Worm (Caenorhabditis elegans) whole organism, L2 larva: ENCODE measurements around the gene K07H8.5.

ENCODE experiments used
- C34F6.9 ChIP-seq: fragments of 150-350 bp; optimal IDR thresholded peaks from 2 replicates; lab custom pipeline; 2014; ENCODE audit warnings: missing biosample characterization, missing genetic modification characterization
- F13H6.1 ChIP-seq: sonication (generic microtip); optimal IDR thresholded peaks from 2 replicates; lab custom pipeline; 2016; ENCODE audit warnings: missing genetic modification characterization, missing compliant biosample characterization
- R02D3.7 ChIP-seq: fragments of 150-350 bp; optimal IDR thresholded peaks from 2 replicates; lab custom pipeline; 2014; ENCODE audit warnings: missing biosample characterization, missing genetic modification characterization
- Y55F3AM.14 ChIP-seq: fragments of 200-800 bp; sonication (Bioruptor generic); optimal IDR thresholded peaks from 2 replicates; lab custom pipeline; 2018; ENCODE audit warnings: mild to moderate bottlenecking, missing genetic modification characterization, missing compliant biosample characterization
- alr-1 ChIP-seq: fragments of 150-350 bp; optimal IDR thresholded peaks from 2 replicates; lab custom pipeline; 2014; ENCODE audit warnings: missing biosample characterization, missing genetic modification characterization
- aly-2 ChIP-seq: fragments of 150-350 bp; optimal IDR thresholded peaks from 2 replicates; lab custom pipeline; 2014; ENCODE audit warnings: missing biosample characterization, missing genetic modification characterization
- ama-1 ChIP-seq: fragments of 150-350 bp; optimal IDR thresholded peaks from 2 replicates; lab custom pipeline; 2018; ENCODE audit warnings: inconsistent platforms
- blmp-1 ChIP-seq: sonication (generic microtip); optimal IDR thresholded peaks from 2 replicates; lab custom pipeline; 2017; ENCODE audit warnings: missing genetic modification characterization, mild to moderate bottlenecking, missing compliant biosample characterization, antibody characterized with exemption, moderate library complexity; ENCODE audit not compliant: insufficient read depth
- ceh-16 ChIP-seq: fragments of 150-350 bp; optimal IDR thresholded peaks from 2 replicates; lab custom pipeline; 2014; ENCODE audit warnings: missing biosample characterization, missing genetic modification characterization
- ceh-82 ChIP-seq: fragments of 150-350 bp; optimal IDR thresholded peaks from 2 replicates; lab custom pipeline; 2014; ENCODE audit warnings: missing biosample characterization, missing genetic modification characterization
- crh-2 ChIP-seq: sonication (generic microtip); optimal IDR thresholded peaks from 2 replicates; lab custom pipeline; 2017; ENCODE audit warnings: missing biosample characterization, missing genetic modification characterization
- dmd-4 ChIP-seq: sonication (generic microtip); optimal IDR thresholded peaks from 2 replicates; lab custom pipeline; 2017; ENCODE audit warnings: missing biosample characterization, missing genetic modification characterization
- egl-27 ChIP-seq: sonication (generic microtip); optimal IDR thresholded peaks from 3 replicates; lab custom pipeline; 2017; ENCODE audit warnings: missing biosample characterization, missing genetic modification reagents, missing genetic modification characterization
- elt-1 ChIP-seq: fragments of 150-350 bp; optimal IDR thresholded peaks from 2 replicates; lab custom pipeline; 2014; ENCODE audit warnings: missing biosample characterization, missing genetic modification characterization
- elt-3 ChIP-seq: sonication (generic microtip); optimal IDR thresholded peaks from 2 replicates; lab custom pipeline; 2017; ENCODE audit warnings: missing biosample characterization, missing genetic modification characterization
- fos-1 ChIP-seq: fragments of 150-350 bp; optimal IDR thresholded peaks from 2 replicates; lab custom pipeline; 2014; ENCODE audit warnings: missing biosample characterization, missing genetic modification characterization
- lin-11 ChIP-seq: fragments of 150-350 bp; sonication (generic microtip); optimal IDR thresholded peaks from 2 replicates; lab custom pipeline; 2014; ENCODE audit warnings: missing biosample characterization, missing genetic modification characterization, inconsistent platforms, mixed read lengths
- lin-39 ChIP-seq: fragments of 150-350 bp; optimal IDR thresholded peaks from 2 replicates; lab custom pipeline; 2014; ENCODE audit warnings: missing biosample characterization, missing genetic modification reagents, missing genetic modification characterization
- lsy-2 ChIP-seq, 2 experiments: fragments of 150-350 bp in 1 of 2; sonication (generic microtip) in 1 of 2; optimal IDR thresholded peaks; 2 replicates each; lab custom pipeline; 2014 to 2017; ENCODE audit warnings: missing biosample characterization in 2 of 2, missing genetic modification characterization in 2 of 2
- mbf-1 ChIP-seq: sonication (generic microtip); optimal IDR thresholded peaks from 2 replicates; lab custom pipeline; 2017; ENCODE audit warnings: missing biosample characterization, missing genetic modification characterization
- mdl-1 ChIP-seq, 2 experiments: fragments of 150-350 bp in 1 of 2; sonication (generic microtip) in 1 of 2; optimal IDR thresholded peaks; 2 replicates each; lab custom pipeline; 2017; ENCODE audit warnings: missing biosample characterization in 2 of 2, missing genetic modification characterization in 2 of 2
- nhr-10 ChIP-seq: sonication (generic microtip); optimal IDR thresholded peaks from 2 replicates; lab custom pipeline; 2017; ENCODE audit warnings: missing biosample characterization, missing genetic modification characterization
- nhr-11 ChIP-seq: fragments of 150-350 bp; optimal IDR thresholded peaks from 2 replicates; lab custom pipeline; 2014; ENCODE audit warnings: missing biosample characterization, missing genetic modification characterization
- nhr-129 ChIP-seq: fragments of 150-350 bp; optimal IDR thresholded peaks from 2 replicates; lab custom pipeline; 2014; ENCODE audit warnings: missing biosample characterization, missing genetic modification characterization
- nhr-21 ChIP-seq: fragments of 150-350 bp; optimal IDR thresholded peaks from 2 replicates; lab custom pipeline; 2014; ENCODE audit warnings: missing biosample characterization, missing genetic modification characterization
- nhr-23 ChIP-seq: fragments of 150-350 bp; optimal IDR thresholded peaks from 2 replicates; lab custom pipeline; 2014; ENCODE audit warnings: missing biosample characterization, missing genetic modification reagents, missing genetic modification characterization
- nhr-237 ChIP-seq: fragments of 150-350 bp; optimal IDR thresholded peaks from 2 replicates; lab custom pipeline; 2014; ENCODE audit warnings: missing biosample characterization, missing genetic modification characterization
- nhr-25 ChIP-seq: fragments of 150-350 bp; sonication (generic microtip); optimal IDR thresholded peaks from 3 replicates; lab custom pipeline; 2014; ENCODE audit warnings: missing biosample characterization, missing genetic modification characterization
- nhr-6 ChIP-seq: fragments of 150-350 bp; optimal IDR thresholded peaks from 2 replicates; lab custom pipeline; 2014; ENCODE audit warnings: missing biosample characterization, missing genetic modification characterization
- nhr-77 ChIP-seq: fragments of 150-350 bp; optimal IDR thresholded peaks from 2 replicates; lab custom pipeline; 2014; ENCODE audit warnings: missing biosample characterization, missing genetic modification characterization
- peb-1 ChIP-seq: fragments of 150-350 bp; optimal IDR thresholded peaks from 2 replicates; lab custom pipeline; 2014; ENCODE audit warnings: missing biosample characterization, missing genetic modification characterization
- sem-4 ChIP-seq: fragments of 150-350 bp; optimal IDR thresholded peaks from 2 replicates; lab custom pipeline; 2014; ENCODE audit warnings: missing biosample characterization, missing genetic modification reagents, missing genetic modification characterization
- skn-1 ChIP-seq: sonication (generic microtip); optimal IDR thresholded peaks from 2 replicates; lab custom pipeline; 2017; ENCODE audit warnings: missing biosample characterization, missing genetic modification characterization
- sma-3 ChIP-seq: sonication (generic microtip); optimal IDR thresholded peaks from 2 replicates; lab custom pipeline; 2016; ENCODE audit warnings: missing genetic modification reagents, missing genetic modification characterization, missing compliant biosample characterization
- sma-9 ChIP-seq, 2 experiments: fragments of 150-350 bp in 1 of 2; sonication (generic microtip) in 1 of 2; optimal IDR thresholded peaks; 2 replicates each; lab custom pipeline; 2014 to 2016; ENCODE audit warnings: missing genetic modification characterization in 2 of 2, mild to moderate bottlenecking in 1 of 2, missing biosample characterization in 1 of 2, missing compliant biosample characterization in 1 of 2, missing genetic modification reagents in 1 of 2, moderate library complexity in 1 of 2
- snpc-4 ChIP-seq: fragments of 150-350 bp; optimal IDR thresholded peaks from 2 replicates; lab custom pipeline; 2014; ENCODE audit warnings: missing biosample characterization, missing genetic modification characterization
- unc-39 ChIP-seq: fragments of 150-350 bp; optimal IDR thresholded peaks from 2 replicates; lab custom pipeline; 2014; ENCODE audit warnings: missing biosample characterization, missing genetic modification characterization
- unc-55 ChIP-seq: fragments of 150-350 bp; sonication (generic microtip); optimal IDR thresholded peaks from 3 replicates; lab custom pipeline; 2014; ENCODE audit warnings: missing biosample characterization, missing genetic modification reagents, missing genetic modification characterization
- zag-1 ChIP-seq: fragments of 150-350 bp; optimal IDR thresholded peaks from 2 replicates; lab custom pipeline; 2014; ENCODE audit warnings: missing biosample characterization, missing genetic modification characterization
- ztf-11 ChIP-seq: sonication (generic microtip); optimal IDR thresholded peaks from 2 replicates; lab custom pipeline; 2017; ENCODE audit warnings: missing biosample characterization, missing genetic modification characterization
- ztf-4 ChIP-seq: fragments of 150-350 bp; optimal IDR thresholded peaks from 2 replicates; lab custom pipeline; 2014; ENCODE audit warnings: missing biosample characterization, missing genetic modification characterization

The K07H8.5 gene

ce11 chrIV:8301925-8302324 is 33.8 kb downstream of the K07H8.5 start:
- TF ChIP-seq alr-1 (tag; lab: Kevin White, UChicago) (no peak), sma-3 (GFP tag; lab: Kevin White, UChicago) (peak; percentile 45), nhr-21 (tag; lab: Kevin White, UChicago) (peak; percentile 59), ztf-4 (tag; lab: Kevin White, UChicago) (no peak), nhr-237 (tag; lab: Kevin White, UChicago) (no peak), sem-4 (peak; percentile 27), aly-2 (tag; lab: Kevin White, UChicago) (no peak), lin-11 (no peak), zag-1 (no peak), F13H6.1 (tag; lab: Kevin White, UChicago) (no peak), ceh-82 (tag; lab: Kevin White, UChicago) (no peak), sma-9 (GFP tag; optimal IDR thresholded peaks at IDR 0.05; lab: Kevin White, UChicago) (no peak), sma-9 (tag; optimal IDR thresholded peaks at IDR 0.05; lab: Kevin White, UChicago) (no peak), nhr-129 (tag; lab: Kevin White, UChicago) (peak; percentile 17), ceh-16 (no peak), elt-3 (tag; lab: Kevin White, UChicago) (no peak), mdl-1 (tag; optimal IDR thresholded peaks at IDR 0.05; lab: Kevin White, UChicago) (no peak), snpc-4 (tag; lab: Kevin White, UChicago) (no peak), nhr-11 (no peak), R02D3.7 (tag; lab: Kevin White, UChicago) (no peak), fos-1 (tag; lab: Kevin White, UChicago) (peak; percentile 46), lin-39 (no peak), skn-1 (tag; lab: Kevin White, UChicago) (no peak), nhr-25 (tag; lab: Kevin White, UChicago) (peak; percentile 48), unc-39 (tag; lab: Kevin White, UChicago) (no peak), peb-1 (peak; percentile 23), mbf-1 (tag; lab: Kevin White, UChicago) (no peak), crh-2 (tag; lab: Kevin White, UChicago) (peak; percentile 20), ztf-11 (tag; lab: Kevin White, UChicago) (no peak), nhr-10 (tag; lab: Kevin White, UChicago) (no peak), unc-55 (GFP tag; lab: Kevin White, UChicago) (no peak), egl-27 (no peak)

ce11 chrIV:8302648-8303161 is 34.6 kb downstream of the K07H8.5 start:
- TF ChIP-seq blmp-1, result peak; percentile 62
- no peak for TF ChIP-seq Y55F3AM.14 (GFP tag; lab: Kevin White, UChicago)
- no peak for TF ChIP-seq nhr-6 (tag; lab: Kevin White, UChicago)
- TF ChIP-seq nhr-21 (tag; lab: Kevin White, UChicago), result no peak
- peak; percentile 56 for TF ChIP-seq nhr-25 (tag; lab: Kevin White, UChicago)
- no peak for TF ChIP-seq lsy-2 (tag; optimal IDR thresholded peaks at IDR 0.05; lab: Kevin White, UChicago)
- TF ChIP-seq C34F6.9 (tag; lab: Kevin White, UChicago), result no peak
- no peak for TF ChIP-seq sma-3 (GFP tag; lab: Kevin White, UChicago)
- no peak for TF ChIP-seq dmd-4 (tag; lab: Kevin White, UChicago)

- TF ChIP-seq nhr-23, result no peak
- TF ChIP-seq lin-39, result no peak
- TF ChIP-seq nhr-10 (tag; lab: Kevin White, UChicago), result no peak
- TF ChIP-seq nhr-21 (tag; lab: Kevin White, UChicago), result no peak
- TF ChIP-seq sem-4, result no peak
- no peak for TF ChIP-seq unc-39 (tag; lab: Kevin White, UChicago)
- TF ChIP-seq ama-1 (lab: Kevin White, UChicago), result no peak
- TF ChIP-seq elt-1 (tag; lab: Kevin White, UChicago), result no peak
- TF ChIP-seq mbf-1 (tag; lab: Kevin White, UChicago), result no peak
- no peak for TF ChIP-seq elt-3 (tag; lab: Kevin White, UChicago)
- TF ChIP-seq nhr-77 (tag; lab: Kevin White, UChicago), result no peak
- TF ChIP-seq mdl-1 (tag; optimal IDR thresholded peaks at IDR 0.05; lab: Kevin White, UChicago), result no peak
Measured at ce11 chrIV:8303668-8304067, 35.5 kb downstream of the K07H8.5 start, which contains the start of gene vha-5. Gene vha-5 (plus strand): TSS chrIV:8303968.
